Worm (Caenorhabditis elegans) whole organism, young adult: ENCODE data around the gene srj-21.

Experiments used
- B0019.2 ChIP-seq: fragments of 200-800 bp; sonication (Bioruptor generic); conservative IDR thresholded peaks from 2 replicates; pipeline ENCODE4 v1.3.6; 2022; ENCODE audit warnings: missing genetic modification reagents, missing genetic modification characterization, missing compliant biosample characterization
- F10E7.11 ChIP-seq: sonication (generic microtip); optimal IDR thresholded peaks from 2 replicates; lab custom pipeline; 2017; ENCODE audit warnings: mild to moderate bottlenecking, missing genetic modification characterization, moderate library complexity, missing compliant biosample characterization
- T07F8.4 ChIP-seq: sonication (generic microtip); optimal IDR thresholded peaks from 2 replicates; lab custom pipeline; 2016; ENCODE audit warnings: mild to moderate bottlenecking, missing genetic modification characterization, moderate library complexity, missing compliant biosample characterization
- Y95B8A.8 ChIP-seq: fragments of 200-800 bp; sonication (Bioruptor generic); IDR thresholded peaks from 2 replicates; pipeline ENCODE4 v1.3.6; 2022; ENCODE audit warnings: missing genetic modification reagents, missing genetic modification characterization, missing compliant biosample characterization
- ama-1 ChIP-seq, 3 experiments: fragments of 150-350 bp in 1 of 3; sonication (generic microtip) in 2 of 3; optimal IDR thresholded peaks; 2 replicates each; lab custom pipeline; 2014 to 2018; ENCODE audit warnings: missing biosample characterization in 2 of 3, missing genetic modification characterization in 2 of 3, missing genetic modification reagents in 2 of 3
- bed-2 ChIP-seq: fragments of 200-800 bp; sonication (Bioruptor generic); IDR thresholded peaks from 2 replicates; pipeline ENCODE4 v1.3.6; 2022; ENCODE audit warnings: missing genetic modification reagents, missing genetic modification characterization, missing compliant biosample characterization
- cebp-1 ChIP-seq, 2 experiments: fragments of 200-800 bp in 1 of 2; sonication (Bioruptor generic) in 1 of 2; sonication (generic microtip) in 1 of 2; IDR thresholded peaks in 1 of 2; optimal IDR thresholded peaks in 1 of 2; 2 replicates each; pipeline versions ENCODE4 v1.3.6 to Lab custom; 2017 to 2022; ENCODE audit warnings: missing compliant biosample characterization in 2 of 2, missing genetic modification characterization in 2 of 2, mild to moderate bottlenecking in 1 of 2, missing genetic modification reagents in 1 of 2, moderate library complexity in 1 of 2
- ceh-100 ChIP-seq: fragments of 200-800 bp; sonication (Bioruptor generic); IDR thresholded peaks from 2 replicates; pipeline ENCODE4 v1.3.6; 2022; ENCODE audit warnings: missing genetic modification reagents, missing genetic modification characterization, missing compliant biosample characterization
- ceh-58 ChIP-seq: fragments of 200-800 bp; sonication (Bioruptor generic); IDR thresholded peaks from 2 replicates; pipeline ENCODE4 v1.3.6; 2022; ENCODE audit warnings: missing genetic modification characterization, missing compliant biosample characterization
- die-1 ChIP-seq: sonication (generic microtip); optimal IDR thresholded peaks from 2 replicates; lab custom pipeline; 2016; ENCODE audit warnings: missing genotype, mild to moderate bottlenecking, missing genetic modification characterization, missing compliant biosample characterization
- efl-1 ChIP-seq: fragments of 150-350 bp; optimal IDR thresholded peaks from 2 replicates; lab custom pipeline; 2014; ENCODE audit warnings: missing biosample characterization, missing genetic modification reagents, missing genetic modification characterization
- egrh-3 ChIP-seq: fragments of 200-800 bp; sonication (Bioruptor generic); IDR thresholded peaks from 2 replicates; pipeline ENCODE4 v1.3.6; 2022; ENCODE audit warnings: missing genetic modification reagents, missing genetic modification characterization, missing compliant biosample characterization
- mxl-1 ChIP-seq: sonication (generic microtip); optimal IDR thresholded peaks from 2 replicates; lab custom pipeline; 2016; ENCODE audit warnings: missing genetic modification characterization, missing compliant biosample characterization
- pha-4 ChIP-seq: fragments of 150-350 bp; sonication (generic microtip); optimal IDR thresholded peaks from 2 replicates; lab custom pipeline; 2014; ENCODE audit warnings: missing biosample characterization, missing genetic modification reagents, missing genetic modification characterization

DNA sequence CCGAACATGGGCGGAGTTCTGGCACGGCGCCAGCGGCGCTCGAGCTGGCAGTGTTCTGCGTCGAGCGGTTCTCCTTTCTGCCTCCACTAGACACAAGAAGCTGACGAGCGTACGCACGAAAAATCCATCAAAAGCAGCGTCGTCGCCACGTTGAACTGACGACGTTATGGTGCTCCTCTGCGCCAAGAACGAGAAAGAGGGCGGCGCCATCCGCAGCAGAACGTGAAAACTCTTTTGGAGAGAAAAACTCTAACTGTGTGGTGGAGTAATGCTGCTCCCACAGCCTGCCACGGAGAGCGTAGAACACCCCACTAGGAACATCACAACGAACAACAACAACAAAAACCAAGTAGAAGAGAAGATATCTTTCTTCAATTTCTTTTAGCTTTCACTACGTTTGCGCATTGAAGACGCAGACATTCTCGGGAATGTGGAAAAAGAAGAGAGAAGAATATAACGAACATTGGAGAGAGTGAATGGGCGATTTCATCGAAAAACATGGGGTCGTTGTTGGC lies 23.2 kb upstream of the srj-21 start:
- no peak for TF ChIP-seq ceh-58
- TF ChIP-seq ama-1 (optimal IDR thresholded peaks at IDR 0.05; lab: Kevin White, UChicago), result no peak
- no peak for TF ChIP-seq ama-1 (GFP tag; optimal IDR thresholded peaks at IDR 0.05; lab: Kevin White, UChicago)
- TF ChIP-seq efl-1 (GFP tag; lab: Kevin White, UChicago), result no peak
- TF ChIP-seq ceh-100 (GFP tag; lab: Robert Waterston, UW), result no peak
- TF ChIP-seq Y95B8A.8, result no peak
- no peak for TF ChIP-seq T07F8.4
- no peak for TF ChIP-seq die-1 (tag; lab: Kevin White, UChicago)
- no peak for TF ChIP-seq F10E7.11 (tag; lab: Kevin White, UChicago)
- no peak for TF ChIP-seq pha-4
- no peak for TF ChIP-seq B0019.2 (GFP tag; lab: Robert Waterston, UW)
- no peak for TF ChIP-seq bed-2 (GFP tag; lab: Robert Waterston, UW)
- no peak for TF ChIP-seq cebp-1 (GFP tag; IDR thresholded peaks at IDR 0.05; lab: Robert Waterston, UW)
- TF ChIP-seq cebp-1 (tag; optimal IDR thresholded peaks at IDR 0.05; lab: Kevin White, UChicago), result no peak
- TF ChIP-seq mxl-1, result no peak
- no peak; the same call in 1 of the 2 replicates for TF ChIP-seq egrh-3
